In genomic region chrX:7445023-7445422, dm6 we compare ENCODE assay signal across 3 fruit fly cellular contexts.
TF ChIP-seq lines count a peak whose summit lies in the region.

No protein-coding gene starts in this region.

- TF ChIP-seq CTCF in whole organism, embryonic (GFP tag; optimal IDR thresholded peaks at IDR 0.05; lab: Kevin White, UChicago): no peak

TF ChIP-seq in whole organism, adult, 20 proteins besides CTCF, POLR2A, EP300 and RAD21:
- TF ChIP-seq CG1620 (GFP tag; optimal IDR thresholded peaks at IDR 0.05; lab: Kevin White, UChicago) (no peak), CG14711 (tag; optimal IDR thresholded peaks at IDR 0.05; lab: Kevin White, UChicago) (no peak), pad (GFP tag; optimal IDR thresholded peaks at IDR 0.05; lab: Kevin White, UChicago) (peak; percentile 76)

TF ChIP-seq in whole organism, embryonic, 481 proteins besides CTCF, POLR2A, EP300 and RAD21:
- TF ChIP-seq CG12155 (GFP tag; optimal IDR thresholded peaks at IDR 0.05; lab: Kevin White, UChicago): no peak
- peak; percentile 64 for TF ChIP-seq bbx (GFP tag; IDR thresholded peaks at IDR 0.05; lab: Robert Waterston, UW; ENCODE audit: partially characterized antibody)
- TF ChIP-seq amos (GFP tag; IDR thresholded peaks at IDR 0.05; lab: Robert Waterston, UW; ENCODE audit: partially characterized antibody): peak; percentile 13; the same call in 1 of the 2 replicates
- TF ChIP-seq Trl (optimal IDR thresholded peaks at IDR 0.05; lab: Kevin White, UChicago): peak; percentile 16 to 49
- no peak for TF ChIP-seq Trl (GFP tag; optimal IDR thresholded peaks at IDR 0.05; lab: Kevin White, UChicago)
- TF ChIP-seq danr (GFP tag; IDR thresholded peaks at IDR 0.05; lab: Robert Waterston, UW): no peak
- peak; percentile 48 for TF ChIP-seq Nf-YB (GFP tag; optimal IDR thresholded peaks at IDR 0.05; lab: Kevin White, UChicago)
- TF ChIP-seq CG4282 (GFP tag; optimal IDR thresholded peaks at IDR 0.05; lab: Kevin White, UChicago): no peak
- no peak for TF ChIP-seq CG12104 (GFP tag; optimal IDR thresholded peaks at IDR 0.05; lab: Kevin White, UChicago)
- peak; percentile 42; the same call in 1 of the 3 replicates for TF ChIP-seq zen2 (GFP tag; IDR thresholded peaks at IDR 0.05; lab: Robert Waterston, UW; ENCODE audit: partially characterized antibody)
- TF ChIP-seq Deaf1 (tag; optimal IDR thresholded peaks at IDR 0.05; lab: Kevin White, UChicago): peak; percentile 24
- TF ChIP-seq D19B (GFP tag; optimal IDR thresholded peaks at IDR 0.05; lab: Kevin White, UChicago): no peak
- peak; percentile 99 for TF ChIP-seq z (GFP tag; IDR thresholded peaks at IDR 0.05; lab: Robert Waterston, UW)
- peak; percentile 37; the same call in 1 of the 2 replicates for TF ChIP-seq Bgb (GFP tag; IDR thresholded peaks at IDR 0.05; lab: Robert Waterston, UW; ENCODE audit: partially characterized antibody)
- TF ChIP-seq h (optimal IDR thresholded peaks at IDR 0.05; lab: Kevin White, UChicago): no peak

TF ChIP-seq in whole organism, prepupa, 60 proteins besides CTCF, POLR2A, EP300 and RAD21:
- TF ChIP-seq CG6276 (GFP tag; optimal IDR thresholded peaks at IDR 0.05; lab: Kevin White, UChicago): peak; percentile 3
- TF ChIP-seq Sox15 (GFP tag; optimal IDR thresholded peaks at IDR 0.05; lab: Kevin White, UChicago): no peak
